Worm (Caenorhabditis elegans) whole organism, L1 larva: ENCODE data around the gene K07H8.5.

Experiments used
- C16A3.4 ChIP-seq: fragments of 150-350 bp; optimal IDR thresholded peaks from 2 replicates; lab custom pipeline; 2014; ENCODE audit warnings: missing biosample characterization, missing genetic modification characterization
- F16B12.6 ChIP-seq: fragments of 150-350 bp; optimal IDR thresholded peaks from 2 replicates; lab custom pipeline; 2014; ENCODE audit warnings: missing biosample characterization, missing genetic modification characterization
- aha-1 ChIP-seq: fragments of 150-350 bp; optimal IDR thresholded peaks from 2 replicates; lab custom pipeline; 2014; ENCODE audit warnings: missing biosample characterization, missing genetic modification characterization
- alr-1 ChIP-seq: fragments of 200-800 bp; sonication (Bioruptor generic); optimal IDR thresholded peaks from 2 replicates; lab custom pipeline; 2018; ENCODE audit warnings: borderline replicate concordance, mild to moderate bottlenecking, missing genetic modification characterization, missing compliant biosample characterization
- blmp-1 ChIP-seq: fragments of 150-350 bp; optimal IDR thresholded peaks from 2 replicates; lab custom pipeline; 2014; ENCODE audit warnings: missing biosample characterization, missing genetic modification characterization
- ceh-63 ChIP-seq: fragments of 200-800 bp; sonication (Bioruptor generic); optimal IDR thresholded peaks from 2 replicates; lab custom pipeline; 2018; ENCODE audit warnings: mild to moderate bottlenecking, missing genetic modification characterization, missing compliant biosample characterization
- ceh-82 ChIP-seq, 3 experiments: fragments of 150-350 bp in 1 of 3; sonication (generic microtip) in 2 of 3; optimal IDR thresholded peaks; 2 replicates each; lab custom pipeline; 2014 to 2017; ENCODE audit warnings: missing biosample characterization in 3 of 3, missing genetic modification characterization in 3 of 3
- ceh-88 ChIP-seq: fragments of 200-800 bp; sonication (Bioruptor generic); IDR thresholded peaks from 2 replicates; pipeline ENCODE4 v1.3.6; 2022; ENCODE audit warnings: missing genetic modification characterization, missing compliant biosample characterization
- ceh-90 ChIP-seq: sonication (generic microtip); optimal IDR thresholded peaks from 2 replicates; lab custom pipeline; 2016; ENCODE audit warnings: missing genetic modification characterization, missing compliant biosample characterization
- ces-1 ChIP-seq: fragments of 150-350 bp; optimal IDR thresholded peaks from 2 replicates; lab custom pipeline; 2014; ENCODE audit warnings: missing biosample characterization, missing genetic modification reagents, missing genetic modification characterization
- dsc-1 ChIP-seq: sonication (generic microtip); optimal IDR thresholded peaks from 2 replicates; lab custom pipeline; 2016; ENCODE audit warnings: mild to moderate bottlenecking, missing genetic modification characterization, missing compliant biosample characterization
- efl-1 ChIP-seq, 4 experiments: fragments of 150-350 bp; optimal IDR thresholded peaks in 3 of 4; peaks in 1 of 4; 1 replicate in 1 of 4; 2 replicates in 3 of 4; lab custom pipeline; 2014; ENCODE audit warnings: missing biosample characterization in 2 of 4, missing genetic modification characterization in 2 of 4, missing genetic modification reagents in 2 of 4
- egl-13 ChIP-seq: sonication (generic microtip); optimal IDR thresholded peaks from 2 replicates; lab custom pipeline; 2016; ENCODE audit warnings: missing genotype, missing genetic modification reagents, missing genetic modification characterization, missing compliant biosample characterization
- egl-27 ChIP-seq, 2 experiments: fragments of 150-350 bp in 1 of 2; sonication (generic microtip); optimal IDR thresholded peaks; 3 replicates each; lab custom pipeline; 2017 to 2018; ENCODE audit warnings: missing biosample characterization in 2 of 2, missing genetic modification characterization in 2 of 2, missing genetic modification reagents in 2 of 2
- fkh-10 ChIP-seq: sonication (generic microtip); optimal IDR thresholded peaks from 2 replicates; lab custom pipeline; 2017; ENCODE audit warnings: missing biosample characterization, missing genetic modification reagents, missing genetic modification characterization
- fkh-4 ChIP-seq: sonication (generic microtip); optimal IDR thresholded peaks from 2 replicates; lab custom pipeline; 2016; ENCODE audit warnings: missing compliant biosample characterization, missing genetic modification characterization, borderline replicate concordance
- fkh-8 ChIP-seq: sonication (generic microtip); optimal IDR thresholded peaks from 2 replicates; lab custom pipeline; 2016; ENCODE audit warnings: mild to moderate bottlenecking, missing genetic modification characterization, missing compliant biosample characterization
- hlh-17 ChIP-seq: fragments of 200-800 bp; sonication (Bioruptor generic); optimal IDR thresholded peaks from 2 replicates; lab custom pipeline; 2018; ENCODE audit warnings: missing genetic modification characterization, mild to moderate bottlenecking, missing compliant biosample characterization, moderate library complexity, borderline replicate concordance
- hlh-4 ChIP-seq: sonication (generic microtip); optimal IDR thresholded peaks from 2 replicates; lab custom pipeline; 2016; ENCODE audit warnings: mild to moderate bottlenecking, missing genetic modification characterization, missing compliant biosample characterization
- hpl-2 ChIP-seq: fragments of 150-350 bp; optimal IDR thresholded peaks from 2 replicates; lab custom pipeline; 2014; ENCODE audit warnings: missing biosample characterization, missing genetic modification reagents, missing genetic modification characterization
- irx-1 ChIP-seq: sonication (generic microtip); optimal IDR thresholded peaks from 2 replicates; lab custom pipeline; 2016; ENCODE audit warnings: missing genetic modification characterization, missing compliant biosample characterization
- jun-1 ChIP-seq: fragments of 150-350 bp; optimal IDR thresholded peaks from 2 replicates; lab custom pipeline; 2014; ENCODE audit warnings: missing biosample characterization, missing genetic modification reagents, missing genetic modification characterization
- lin-13 ChIP-seq: fragments of 150-350 bp; optimal IDR thresholded peaks from 2 replicates; lab custom pipeline; 2014; ENCODE audit warnings: missing biosample characterization, missing genetic modification reagents, missing genetic modification characterization
- lin-14 ChIP-seq: fragments of 200-800 bp; sonication (Bioruptor generic); optimal IDR thresholded peaks from 2 replicates; lab custom pipeline; 2018; ENCODE audit warnings: mild to moderate bottlenecking, missing genetic modification characterization, moderate library complexity, missing compliant biosample characterization
- lin-35 ChIP-seq, 2 experiments: fragments of 150-350 bp; optimal IDR thresholded peaks; 2 replicates each; lab custom pipeline; 2014; ENCODE audit warnings: missing biosample characterization in 2 of 2, missing genetic modification characterization in 2 of 2, missing genetic modification reagents in 2 of 2
- lir-3 ChIP-seq: sonication (generic microtip); optimal IDR thresholded peaks from 2 replicates; lab custom pipeline; 2016; ENCODE audit warnings: mild to moderate bottlenecking, missing genetic modification characterization, moderate library complexity, missing compliant biosample characterization; ENCODE audit not compliant: poor library complexity
- lsy-2 ChIP-seq, 2 experiments: fragments of 150-350 bp; optimal IDR thresholded peaks; 2 replicates each; lab custom pipeline; 2014; ENCODE audit warnings: missing biosample characterization in 2 of 2, missing genetic modification characterization in 2 of 2
- mdl-1 ChIP-seq, 2 experiments: fragments of 150-350 bp; optimal IDR thresholded peaks; 2 replicates each; lab custom pipeline; 2014 to 2017; ENCODE audit warnings: missing biosample characterization in 2 of 2, missing genetic modification characterization in 2 of 2, inconsistent platforms in 1 of 2
- mef-2 ChIP-seq: fragments of 150-350 bp; optimal IDR thresholded peaks from 2 replicates; lab custom pipeline; 2014; ENCODE audit warnings: missing biosample characterization, missing genetic modification characterization
- mep-1 ChIP-seq: fragments of 150-350 bp; optimal IDR thresholded peaks from 2 replicates; lab custom pipeline; 2014; ENCODE audit warnings: missing biosample characterization, missing genetic modification characterization
- nhr-11 ChIP-seq: fragments of 150-350 bp; optimal IDR thresholded peaks from 2 replicates; lab custom pipeline; 2014; ENCODE audit warnings: missing biosample characterization, missing genetic modification characterization
- nhr-19 ChIP-seq: fragments of 200-800 bp; sonication (Bioruptor generic); conservative IDR thresholded peaks from 2 replicates; pipeline ENCODE4 v1.3.6; 2022; ENCODE audit warnings: missing genetic modification characterization, missing compliant biosample characterization
- nhr-20 ChIP-seq: sonication (generic microtip); optimal IDR thresholded peaks from 2 replicates; lab custom pipeline; 2016; ENCODE audit warnings: mild to moderate bottlenecking, missing genetic modification characterization, missing compliant biosample characterization
- nhr-237 ChIP-seq: fragments of 150-350 bp; optimal IDR thresholded peaks from 2 replicates; lab custom pipeline; 2014; ENCODE audit warnings: missing biosample characterization, missing genetic modification characterization
- nhr-47 ChIP-seq: sonication (generic microtip); optimal IDR thresholded peaks from 2 replicates; lab custom pipeline; 2016; ENCODE audit warnings: mild to moderate bottlenecking, missing genetic modification characterization, moderate library complexity, missing compliant biosample characterization
- nhr-71 ChIP-seq: sonication (generic microtip); optimal IDR thresholded peaks from 2 replicates; lab custom pipeline; 2016; ENCODE audit warnings: mild to moderate bottlenecking, missing genetic modification characterization, moderate library complexity, missing compliant biosample characterization
- nhr-85 ChIP-seq: sonication (generic microtip); peaks from one replicate; lab custom pipeline; 2016; ENCODE audit warnings: missing genetic modification characterization, inconsistent platforms, missing compliant biosample characterization
- nhr-90 ChIP-seq: sonication (generic microtip); optimal IDR thresholded peaks from 2 replicates; lab custom pipeline; 2016; ENCODE audit warnings: mild to moderate bottlenecking, missing genetic modification characterization, missing compliant biosample characterization; ENCODE audit not compliant: poor library complexity
- pag-3 ChIP-seq: sonication (generic microtip); optimal IDR thresholded peaks from 2 replicates; lab custom pipeline; 2017; ENCODE audit warnings: missing genetic modification characterization, mild to moderate bottlenecking, missing compliant biosample characterization, antibody characterized with exemption, borderline replicate concordance; ENCODE audit not compliant: insufficient read depth
- pax-3 ChIP-seq: fragments of 200-800 bp; sonication (Bioruptor generic); optimal IDR thresholded peaks from 2 replicates; lab custom pipeline; 2018; ENCODE audit warnings: mild to moderate bottlenecking, missing genetic modification characterization, moderate library complexity, missing compliant biosample characterization
- rnt-1 ChIP-seq: sonication (generic microtip); optimal IDR thresholded peaks from 2 replicates; lab custom pipeline; 2016; ENCODE audit warnings: mild to moderate bottlenecking, missing genetic modification characterization, moderate library complexity, missing compliant biosample characterization
- snu-23 ChIP-seq: sonication (generic microtip); optimal IDR thresholded peaks from 2 replicates; lab custom pipeline; 2016; ENCODE audit warnings: missing genetic modification characterization, missing compliant biosample characterization
- swsn-7 ChIP-seq: sonication (generic microtip); optimal IDR thresholded peaks from 2 replicates; lab custom pipeline; 2016; ENCODE audit warnings: missing genetic modification characterization, missing compliant biosample characterization
- tbx-2 ChIP-seq: sonication (generic microtip); optimal IDR thresholded peaks from 2 replicates; lab custom pipeline; 2016; ENCODE audit warnings: missing genetic modification characterization, missing compliant biosample characterization
- unc-86 ChIP-seq: sonication (generic microtip); optimal IDR thresholded peaks from 2 replicates; lab custom pipeline; 2016; ENCODE audit warnings: missing genetic modification characterization, missing compliant biosample characterization
- zag-1 ChIP-seq: fragments of 150-350 bp; optimal IDR thresholded peaks from 2 replicates; lab custom pipeline; 2014; ENCODE audit warnings: missing biosample characterization, missing genetic modification characterization
- ztf-4 ChIP-seq: fragments of 150-350 bp; optimal IDR thresholded peaks from 2 replicates; lab custom pipeline; 2014; ENCODE audit warnings: missing biosample characterization, missing genetic modification characterization

The K07H8.5 gene

ce11 chrIV:8232428-8232827 lies 35.7 kb upstream of the K07H8.5 start:
- TF ChIP-seq nhr-19 (no peak), hlh-4 (tag; lab: Kevin White, UChicago) (no peak), lsy-2 (tag; optimal IDR thresholded peaks at IDR 0.05; lab: Kevin White, UChicago) (peak; percentile 10 to 56), ceh-82 (tag; optimal IDR thresholded peaks at IDR 0.05; lab: Kevin White, UChicago) (peak in 1 of 3 experiments; percentile 11), nhr-11 (tag; lab: Kevin White, UChicago) (peak; percentile 16), egl-13 (tag; lab: Kevin White, UChicago) (no peak), nhr-71 (peak; percentile 63), nhr-20 (tag; lab: Kevin White, UChicago) (peak; percentile 36), blmp-1 (tag; lab: Kevin White, UChicago) (peak; percentile 75), fkh-8 (tag; lab: Kevin White, UChicago) (peak; percentile 81), lin-14 (GFP tag; lab: Kevin White, UChicago) (peak; percentile 78), swsn-7 (tag; lab: Kevin White, UChicago) (peak; percentile 40), fkh-4 (tag; lab: Kevin White, UChicago) (no peak), mep-1 (peak; percentile 37), fkh-10 (no peak), mdl-1 (tag; optimal IDR thresholded peaks at IDR 0.05; lab: Kevin White, UChicago) (peak in 1 of 2 experiments; percentile 39), C16A3.4 (tag; lab: Kevin White, UChicago) (peak; percentile 13), tbx-2 (tag; lab: Kevin White, UChicago) (peak; percentile 23), nhr-47 (tag; lab: Kevin White, UChicago) (peak; percentile 34), lin-35 (GFP tag; optimal IDR thresholded peaks at IDR 0.05; lab: Kevin White, UChicago) (peak; percentile 23 to 47), lin-13 (GFP tag; lab: Kevin White, UChicago) (no peak), efl-1 (optimal IDR thresholded peaks at IDR 0.05; lab: Kevin White, UChicago) (peak in 1 of 2 experiments; percentile 16), efl-1 (GFP tag; optimal IDR thresholded peaks at IDR 0.05 in 1 of 2; lab: Kevin White, UChicago) (no peak), rnt-1 (no peak), irx-1 (tag; lab: Kevin White, UChicago) (peak; percentile 23), snu-23 (GFP tag; lab: Kevin White, UChicago) (peak; percentile 45), unc-86 (tag; lab: Kevin White, UChicago) (peak; percentile 33), hpl-2 (no peak), hlh-17 (GFP tag; lab: Kevin White, UChicago) (no peak)

- TF ChIP-seq lin-14 (GFP tag; lab: Kevin White, UChicago), result peak; percentile 17
- TF ChIP-seq efl-1 (optimal IDR thresholded peaks at IDR 0.05; lab: Kevin White, UChicago), result no peak
- TF ChIP-seq efl-1 (GFP tag; optimal IDR thresholded peaks at IDR 0.05 in 1 of 2; lab: Kevin White, UChicago), result peak in 1 of 2 experiments; percentile 15
- no peak for TF ChIP-seq nhr-85 (tag; lab: Kevin White, UChicago)
- no peak for TF ChIP-seq nhr-47 (tag; lab: Kevin White, UChicago)
- TF ChIP-seq blmp-1 (tag; lab: Kevin White, UChicago), result peak; percentile 96
These were observed 34.9 kb upstream of the K07H8.5 start for ce11 chrIV:8233268-8233667.

- no peak for TF ChIP-seq mef-2 (tag; lab: Kevin White, UChicago)
- no peak for TF ChIP-seq zag-1 (tag; lab: Kevin White, UChicago)
- TF ChIP-seq jun-1 (tag; lab: Kevin White, UChicago), result no peak
- TF ChIP-seq ceh-63 (GFP tag; lab: Kevin White, UChicago), result no peak
- TF ChIP-seq ceh-90 (tag; lab: Kevin White, UChicago), result no peak
- no peak for TF ChIP-seq ztf-4 (tag; lab: Kevin White, UChicago)
- TF ChIP-seq lir-3, result no peak
- peak; percentile 57 for TF ChIP-seq blmp-1 (tag; lab: Kevin White, UChicago)
- no peak for TF ChIP-seq nhr-11 (tag; lab: Kevin White, UChicago)
- no peak for TF ChIP-seq alr-1
- no peak for TF ChIP-seq tbx-2 (tag; lab: Kevin White, UChicago)
- no peak for TF ChIP-seq nhr-237 (tag; lab: Kevin White, UChicago)
- no peak for TF ChIP-seq ces-1 (GFP tag; lab: Kevin White, UChicago)
- no peak for TF ChIP-seq aha-1
- TF ChIP-seq ceh-88 (GFP tag; lab: Robert Waterston, UW), result no peak
- no peak for TF ChIP-seq dsc-1
- TF ChIP-seq egl-27 (tag; optimal IDR thresholded peaks at IDR 0.05; lab: Kevin White, UChicago), result no peak
- no peak for TF ChIP-seq pag-3 (tag; lab: Kevin White, UChicago)
- TF ChIP-seq nhr-20 (tag; lab: Kevin White, UChicago), result peak; percentile 59
- TF ChIP-seq fkh-8 (tag; lab: Kevin White, UChicago), result no peak
- TF ChIP-seq F16B12.6, result no peak
- no peak for TF ChIP-seq pax-3
- TF ChIP-seq nhr-90 (tag; lab: Kevin White, UChicago), result no peak
- no peak for TF ChIP-seq fkh-10
These were observed 34.0 kb upstream of the K07H8.5 start for ce11 chrIV:8234088-8234496.
